Worm (Caenorhabditis elegans) whole organism, L2 larva: Measurements from ENCODE around the gene aqp-11.

Experiments
- C34F6.9 ChIP-seq: fragments of 150-350 bp; optimal IDR thresholded peaks from 2 replicates; lab custom pipeline; 2014; ENCODE audit warnings: missing biosample characterization, missing genetic modification characterization
- F13H6.1 ChIP-seq: sonication (generic microtip); optimal IDR thresholded peaks from 2 replicates; lab custom pipeline; 2016; ENCODE audit warnings: missing genetic modification characterization, missing compliant biosample characterization
- Y55F3AM.14 ChIP-seq: fragments of 200-800 bp; sonication (Bioruptor generic); optimal IDR thresholded peaks from 2 replicates; lab custom pipeline; 2018; ENCODE audit warnings: mild to moderate bottlenecking, missing genetic modification characterization, missing compliant biosample characterization
- ZK546.5 ChIP-seq: sonication (generic microtip); optimal IDR thresholded peaks from 2 replicates; lab custom pipeline; 2017; ENCODE audit warnings: missing biosample characterization, missing genetic modification characterization
- alr-1 ChIP-seq: fragments of 150-350 bp; optimal IDR thresholded peaks from 2 replicates; lab custom pipeline; 2014; ENCODE audit warnings: missing biosample characterization, missing genetic modification characterization
- aly-2 ChIP-seq: fragments of 150-350 bp; optimal IDR thresholded peaks from 2 replicates; lab custom pipeline; 2014; ENCODE audit warnings: missing biosample characterization, missing genetic modification characterization
- blmp-1 ChIP-seq: sonication (generic microtip); optimal IDR thresholded peaks from 2 replicates; lab custom pipeline; 2017; ENCODE audit warnings: missing genetic modification characterization, mild to moderate bottlenecking, missing compliant biosample characterization, antibody characterized with exemption, moderate library complexity; ENCODE audit not compliant: insufficient read depth
- ceh-16 ChIP-seq: fragments of 150-350 bp; optimal IDR thresholded peaks from 2 replicates; lab custom pipeline; 2014; ENCODE audit warnings: missing biosample characterization, missing genetic modification characterization
- ceh-82 ChIP-seq: fragments of 150-350 bp; optimal IDR thresholded peaks from 2 replicates; lab custom pipeline; 2014; ENCODE audit warnings: missing biosample characterization, missing genetic modification characterization
- crh-2 ChIP-seq: sonication (generic microtip); optimal IDR thresholded peaks from 2 replicates; lab custom pipeline; 2017; ENCODE audit warnings: missing biosample characterization, missing genetic modification characterization
- dmd-4 ChIP-seq: sonication (generic microtip); optimal IDR thresholded peaks from 2 replicates; lab custom pipeline; 2017; ENCODE audit warnings: missing biosample characterization, missing genetic modification characterization
- egl-27 ChIP-seq: sonication (generic microtip); optimal IDR thresholded peaks from 3 replicates; lab custom pipeline; 2017; ENCODE audit warnings: missing biosample characterization, missing genetic modification reagents, missing genetic modification characterization
- elt-1 ChIP-seq: fragments of 150-350 bp; optimal IDR thresholded peaks from 2 replicates; lab custom pipeline; 2014; ENCODE audit warnings: missing biosample characterization, missing genetic modification characterization
- fos-1 ChIP-seq: fragments of 150-350 bp; optimal IDR thresholded peaks from 2 replicates; lab custom pipeline; 2014; ENCODE audit warnings: missing biosample characterization, missing genetic modification characterization
- gmeb-1 ChIP-seq: fragments of 150-350 bp; optimal IDR thresholded peaks from 2 replicates; lab custom pipeline; 2014; ENCODE audit warnings: missing biosample characterization, missing genetic modification characterization
- lin-13 ChIP-seq: fragments of 150-350 bp; optimal IDR thresholded peaks from 2 replicates; lab custom pipeline; 2014; ENCODE audit warnings: missing biosample characterization, missing genetic modification reagents, missing genetic modification characterization
- lin-39 ChIP-seq: fragments of 150-350 bp; optimal IDR thresholded peaks from 2 replicates; lab custom pipeline; 2014; ENCODE audit warnings: missing biosample characterization, missing genetic modification reagents, missing genetic modification characterization
- lsy-2 ChIP-seq, 2 experiments: fragments of 150-350 bp in 1 of 2; sonication (generic microtip) in 1 of 2; optimal IDR thresholded peaks; 2 replicates each; lab custom pipeline; 2014 to 2017; ENCODE audit warnings: missing biosample characterization in 2 of 2, missing genetic modification characterization in 2 of 2
- mbf-1 ChIP-seq: sonication (generic microtip); optimal IDR thresholded peaks from 2 replicates; lab custom pipeline; 2017; ENCODE audit warnings: missing biosample characterization, missing genetic modification characterization
- mdl-1 ChIP-seq, 2 experiments: fragments of 150-350 bp in 1 of 2; sonication (generic microtip) in 1 of 2; optimal IDR thresholded peaks; 2 replicates each; lab custom pipeline; 2017; ENCODE audit warnings: missing biosample characterization in 2 of 2, missing genetic modification characterization in 2 of 2
- nhr-11 ChIP-seq: fragments of 150-350 bp; optimal IDR thresholded peaks from 2 replicates; lab custom pipeline; 2014; ENCODE audit warnings: missing biosample characterization, missing genetic modification characterization
- nhr-12 ChIP-seq: fragments of 150-350 bp; optimal IDR thresholded peaks from 2 replicates; lab custom pipeline; 2014; ENCODE audit warnings: missing biosample characterization, missing genetic modification characterization
- nhr-129 ChIP-seq: fragments of 150-350 bp; optimal IDR thresholded peaks from 2 replicates; lab custom pipeline; 2014; ENCODE audit warnings: missing biosample characterization, missing genetic modification characterization
- nhr-21 ChIP-seq: fragments of 150-350 bp; optimal IDR thresholded peaks from 2 replicates; lab custom pipeline; 2014; ENCODE audit warnings: missing biosample characterization, missing genetic modification characterization
- nhr-23 ChIP-seq: fragments of 150-350 bp; optimal IDR thresholded peaks from 2 replicates; lab custom pipeline; 2014; ENCODE audit warnings: missing biosample characterization, missing genetic modification reagents, missing genetic modification characterization
- nhr-237 ChIP-seq: fragments of 150-350 bp; optimal IDR thresholded peaks from 2 replicates; lab custom pipeline; 2014; ENCODE audit warnings: missing biosample characterization, missing genetic modification characterization
- nhr-25 ChIP-seq: fragments of 150-350 bp; sonication (generic microtip); optimal IDR thresholded peaks from 3 replicates; lab custom pipeline; 2014; ENCODE audit warnings: missing biosample characterization, missing genetic modification characterization
- nhr-77 ChIP-seq: fragments of 150-350 bp; optimal IDR thresholded peaks from 2 replicates; lab custom pipeline; 2014; ENCODE audit warnings: missing biosample characterization, missing genetic modification characterization
- peb-1 ChIP-seq: fragments of 150-350 bp; optimal IDR thresholded peaks from 2 replicates; lab custom pipeline; 2014; ENCODE audit warnings: missing biosample characterization, missing genetic modification characterization
- sem-4 ChIP-seq: fragments of 150-350 bp; optimal IDR thresholded peaks from 2 replicates; lab custom pipeline; 2014; ENCODE audit warnings: missing biosample characterization, missing genetic modification reagents, missing genetic modification characterization
- skn-1 ChIP-seq: sonication (generic microtip); optimal IDR thresholded peaks from 2 replicates; lab custom pipeline; 2017; ENCODE audit warnings: missing biosample characterization, missing genetic modification characterization
- sma-3 ChIP-seq: sonication (generic microtip); optimal IDR thresholded peaks from 2 replicates; lab custom pipeline; 2016; ENCODE audit warnings: missing genetic modification reagents, missing genetic modification characterization, missing compliant biosample characterization
- sma-9 ChIP-seq, 2 experiments: fragments of 150-350 bp in 1 of 2; sonication (generic microtip) in 1 of 2; optimal IDR thresholded peaks; 2 replicates each; lab custom pipeline; 2014 to 2016; ENCODE audit warnings: missing genetic modification characterization in 2 of 2, mild to moderate bottlenecking in 1 of 2, missing biosample characterization in 1 of 2, missing compliant biosample characterization in 1 of 2, missing genetic modification reagents in 1 of 2, moderate library complexity in 1 of 2
- snpc-4 ChIP-seq: fragments of 150-350 bp; optimal IDR thresholded peaks from 2 replicates; lab custom pipeline; 2014; ENCODE audit warnings: missing biosample characterization, missing genetic modification characterization
- unc-39 ChIP-seq: fragments of 150-350 bp; optimal IDR thresholded peaks from 2 replicates; lab custom pipeline; 2014; ENCODE audit warnings: missing biosample characterization, missing genetic modification characterization
- unc-55 ChIP-seq: fragments of 150-350 bp; sonication (generic microtip); optimal IDR thresholded peaks from 3 replicates; lab custom pipeline; 2014; ENCODE audit warnings: missing biosample characterization, missing genetic modification reagents, missing genetic modification characterization
- zag-1 ChIP-seq: fragments of 150-350 bp; optimal IDR thresholded peaks from 2 replicates; lab custom pipeline; 2014; ENCODE audit warnings: missing biosample characterization, missing genetic modification characterization
- ztf-1 ChIP-seq: fragments of 200-800 bp; sonication (Bioruptor generic); conservative IDR thresholded peaks from 2 replicates; pipeline ENCODE4 v1.3.6; 2022; ENCODE audit warnings: missing genetic modification characterization, missing compliant biosample characterization
- ztf-11 ChIP-seq: sonication (generic microtip); optimal IDR thresholded peaks from 2 replicates; lab custom pipeline; 2017; ENCODE audit warnings: missing biosample characterization, missing genetic modification characterization
- ztf-4 ChIP-seq: fragments of 150-350 bp; optimal IDR thresholded peaks from 2 replicates; lab custom pipeline; 2014; ENCODE audit warnings: missing biosample characterization, missing genetic modification characterization

Gene aqp-11

DNA sequence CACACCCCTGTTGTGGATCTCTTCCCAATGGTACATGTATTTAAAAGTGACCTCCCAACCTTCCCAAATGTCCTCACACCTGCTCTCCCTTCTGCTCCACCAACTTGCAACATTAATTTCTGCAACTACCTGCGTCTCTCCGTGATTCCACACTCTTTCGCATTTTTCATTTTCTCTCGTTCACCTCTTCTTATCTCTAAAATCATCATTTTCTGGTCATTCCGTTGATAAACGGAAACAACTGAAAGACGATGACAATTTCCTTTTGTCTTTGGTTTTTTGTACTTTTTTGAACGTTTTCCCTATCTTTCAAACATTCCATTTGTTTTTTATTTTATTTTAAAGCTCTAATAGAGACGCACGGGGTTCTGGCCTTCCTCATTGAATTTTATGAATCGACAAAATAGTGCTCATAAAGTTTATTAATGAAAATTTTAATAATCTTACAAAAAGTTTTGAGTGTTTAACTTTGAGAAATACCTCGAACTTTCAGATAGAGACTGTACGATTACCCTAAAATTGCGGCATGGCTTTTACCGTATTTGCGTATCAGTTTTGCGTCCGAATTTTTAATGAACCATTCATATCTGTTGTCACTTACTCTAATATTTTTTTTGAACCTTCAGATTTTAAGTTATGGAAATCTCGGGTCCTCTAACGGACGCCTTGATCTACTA, at the start of gene aqp-11:
aqp-11 (plus strand) TSS at position 627 of the 677 bp plus-strand sequence.
- TF ChIP-seq Y55F3AM.14 (GFP tag; lab: Kevin White, UChicago) (no peak), sem-4 (tag; lab: Kevin White, UChicago) (no peak), skn-1 (tag; lab: Kevin White, UChicago) (peak; percentile 98), unc-55 (no peak), ztf-1 (GFP tag; lab: Robert Waterston, UW) (no peak), sma-3 (GFP tag; lab: Kevin White, UChicago) (no peak), mdl-1 (tag; optimal IDR thresholded peaks at IDR 0.05; lab: Kevin White, UChicago) (no peak), C34F6.9 (tag; lab: Kevin White, UChicago) (no peak), nhr-77 (tag; lab: Kevin White, UChicago) (no peak), nhr-11 (no peak), mbf-1 (tag; lab: Kevin White, UChicago) (no peak), unc-39 (tag; lab: Kevin White, UChicago) (no peak), ZK546.5 (tag; lab: Kevin White, UChicago) (no peak), crh-2 (tag; lab: Kevin White, UChicago) (peak; percentile 9), fos-1 (tag; lab: Kevin White, UChicago) (peak; percentile 95), lin-39 (tag; lab: Kevin White, UChicago) (no peak)

DNA sequence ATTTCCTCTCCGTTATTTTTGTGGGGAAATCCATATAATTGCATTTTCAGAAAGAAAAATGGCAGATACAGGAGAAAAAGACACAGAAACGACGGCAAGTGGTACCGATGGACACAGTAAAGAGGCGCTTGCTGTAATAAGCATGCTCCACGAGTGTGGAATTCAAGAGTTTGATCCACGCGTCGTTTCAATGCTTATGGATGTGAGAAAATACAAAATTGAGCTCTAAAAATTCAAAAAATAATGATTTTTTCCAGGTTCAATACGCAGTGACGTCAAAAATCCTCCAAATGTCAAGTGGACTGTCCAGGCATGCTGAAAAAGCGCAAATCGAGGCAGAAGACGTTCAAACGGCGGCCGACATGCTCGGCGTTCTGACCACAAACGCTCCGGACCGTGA, 48.9 kb upstream of the aqp-11 start, which contains the start of gene taf-9:
taf-9 (plus strand) TSS at position 51 of the 400 bp plus-strand sequence.
- TF ChIP-seq unc-55 = no peak
- no peak for TF ChIP-seq C34F6.9 (tag; lab: Kevin White, UChicago)
- no peak for TF ChIP-seq mbf-1 (tag; lab: Kevin White, UChicago)
- no peak for TF ChIP-seq mdl-1 (tag; optimal IDR thresholded peaks at IDR 0.05; lab: Kevin White, UChicago)
- TF ChIP-seq nhr-25 (tag; lab: Kevin White, UChicago) = no peak
- no peak for TF ChIP-seq Y55F3AM.14 (GFP tag; lab: Kevin White, UChicago)
- no peak for TF ChIP-seq blmp-1 (tag; lab: Kevin White, UChicago)
- TF ChIP-seq elt-1 (tag; lab: Kevin White, UChicago) = no peak

DNA sequence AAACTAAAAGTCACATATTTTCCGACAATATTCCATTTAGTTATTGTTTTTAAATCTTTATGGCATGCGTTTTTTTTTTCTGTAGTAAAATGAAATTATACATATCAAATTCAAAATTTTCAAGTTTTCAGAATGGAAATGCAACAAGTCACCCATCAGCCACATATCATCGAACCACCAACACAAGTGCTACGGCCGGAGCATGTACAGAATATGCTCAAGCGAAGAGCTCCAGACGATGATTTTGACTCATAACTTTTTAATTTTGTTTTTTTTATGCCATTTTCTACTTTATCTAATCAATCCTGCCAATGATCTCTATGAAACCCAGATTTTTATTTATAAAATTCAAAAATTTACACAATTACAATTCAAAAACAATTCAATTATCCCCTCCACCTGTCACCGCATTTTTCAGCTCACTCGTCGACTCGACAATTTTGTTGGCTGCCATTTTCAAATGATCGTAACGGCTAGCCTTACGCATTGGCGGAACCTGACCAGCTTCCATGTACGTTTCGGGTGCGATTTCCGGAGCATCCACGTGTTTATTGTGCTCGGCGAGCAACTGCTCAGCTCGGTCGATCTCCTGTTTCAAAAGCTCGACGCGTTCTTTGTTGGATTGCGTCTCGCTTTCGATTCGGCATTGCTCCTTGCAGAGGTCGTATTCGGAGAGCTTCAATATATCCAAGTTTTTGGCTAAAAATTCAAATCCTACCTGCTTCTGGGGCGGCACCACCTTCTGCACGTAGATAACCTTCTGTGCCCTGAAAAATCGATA, 47.2 kb upstream of the aqp-11 start:
- TF ChIP-seq sma-9 (GFP tag; optimal IDR thresholded peaks at IDR 0.05; lab: Kevin White, UChicago) (no peak), sma-9 (tag; optimal IDR thresholded peaks at IDR 0.05; lab: Kevin White, UChicago) (no peak), dmd-4 (tag; lab: Kevin White, UChicago) (no peak), lin-13 (GFP tag; lab: Kevin White, UChicago) (peak; percentile 26), snpc-4 (tag; lab: Kevin White, UChicago) (no peak)

DNA sequence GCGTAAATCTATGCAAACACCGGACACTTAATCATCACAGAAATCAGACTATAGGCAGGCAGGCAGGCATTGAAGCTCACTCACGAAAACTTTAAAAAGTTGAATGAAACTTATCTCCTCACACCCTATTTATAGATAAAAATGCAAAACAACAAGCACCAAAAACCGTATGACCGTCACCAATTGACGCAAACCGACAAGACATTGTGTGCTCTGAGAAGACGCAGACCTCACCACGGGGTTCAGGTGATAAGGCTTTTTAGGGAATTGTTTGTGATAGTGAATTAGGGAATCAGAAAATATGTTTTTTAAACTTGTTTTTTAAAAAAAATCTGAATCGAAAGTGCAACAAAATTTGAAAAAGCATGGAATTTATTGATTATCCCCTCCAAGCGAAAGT, 46.4 kb upstream of the aqp-11 start, which contains the start of gene T12D8.5:
T12D8.5 (minus strand) TSS at position 95 of the 400 bp plus-strand sequence.
- no peak for TF ChIP-seq ztf-1 (GFP tag; lab: Robert Waterston, UW)
- TF ChIP-seq ceh-82 = no peak
- no peak for TF ChIP-seq ztf-4
- no peak for TF ChIP-seq lsy-2 (tag; optimal IDR thresholded peaks at IDR 0.05; lab: Kevin White, UChicago)
- TF ChIP-seq unc-39 (tag; lab: Kevin White, UChicago) = no peak
- TF ChIP-seq nhr-23 (tag; lab: Kevin White, UChicago) = no peak
- TF ChIP-seq peb-1 = no peak
- no peak for TF ChIP-seq mbf-1 (tag; lab: Kevin White, UChicago)
- TF ChIP-seq F13H6.1 = peak; percentile 22
- no peak for TF ChIP-seq nhr-129 (tag; lab: Kevin White, UChicago)
- TF ChIP-seq aly-2 = no peak
- no peak for TF ChIP-seq zag-1 (tag; lab: Kevin White, UChicago)
- no peak for TF ChIP-seq ztf-11 (tag; lab: Kevin White, UChicago)
- no peak for TF ChIP-seq snpc-4 (tag; lab: Kevin White, UChicago)
- peak; percentile 34 for TF ChIP-seq sma-9 (GFP tag; optimal IDR thresholded peaks at IDR 0.05; lab: Kevin White, UChicago)
- TF ChIP-seq sma-9 (tag; optimal IDR thresholded peaks at IDR 0.05; lab: Kevin White, UChicago) = no peak
- TF ChIP-seq nhr-21 = no peak
- no peak for TF ChIP-seq sma-3 (GFP tag; lab: Kevin White, UChicago)
- no peak for TF ChIP-seq blmp-1 (tag; lab: Kevin White, UChicago)
- no peak for TF ChIP-seq nhr-237 (tag; lab: Kevin White, UChicago)
- no peak for TF ChIP-seq nhr-12 (tag; lab: Kevin White, UChicago)
- no peak for TF ChIP-seq egl-27
- no peak for TF ChIP-seq alr-1 (tag; lab: Kevin White, UChicago)
- no peak for TF ChIP-seq lin-13 (GFP tag; lab: Kevin White, UChicago)
- no peak for TF ChIP-seq mdl-1 (tag; optimal IDR thresholded peaks at IDR 0.05; lab: Kevin White, UChicago)
- TF ChIP-seq fos-1 (tag; lab: Kevin White, UChicago) = peak; percentile 62
- TF ChIP-seq gmeb-1 = peak; percentile 39
- TF ChIP-seq lin-39 (tag; lab: Kevin White, UChicago) = no peak
- TF ChIP-seq crh-2 (tag; lab: Kevin White, UChicago) = peak; percentile 67
- TF ChIP-seq ceh-16 = no peak
- no peak for TF ChIP-seq unc-55
